Fruit fly (Drosophila melanogaster) whole organism, embryonic: ENCODE measurements around the gene St2.

ENCODE experiments used
- ATbp ChIP-seq: fragments of 200-800 bp; sonication (Bioruptor generic); optimal IDR thresholded peaks from 2 replicates; lab custom pipeline; 2017; ENCODE audit warnings: missing biosample characterization, mild to moderate bottlenecking, missing genetic modification characterization, missing genetic modification reagents
- Ada2b ChIP-seq: fragments of 200-800 bp; sonication (Bioruptor generic); IDR thresholded peaks from 2 replicates; pipeline ENCODE4 v1.3.6; 2022; ENCODE audit warnings: missing biosample characterization, missing genetic modification characterization
- Antp ChIP-seq: fragments of 200-800 bp; sonication (Bioruptor generic); optimal IDR thresholded peaks from 3 replicates; lab custom pipeline; 2016; ENCODE audit warnings: missing biosample characterization, missing genetic modification characterization
- Bgb ChIP-seq: fragments of 200-800 bp; sonication (Bioruptor generic); IDR thresholded peaks from 2 replicates; pipeline ENCODE4 v1.3.6; 2022; ENCODE audit warnings: missing biosample characterization, missing genetic modification characterization; ENCODE audit not compliant: partially characterized antibody
- Bteb2 ChIP-seq: fragments of 200-800 bp; sonication (Bioruptor generic); optimal IDR thresholded peaks from 2 replicates; lab custom pipeline; 2016; ENCODE audit warnings: missing biosample characterization, missing genetic modification characterization
- CG10654 ChIP-seq: fragments of 200-800 bp; sonication (Bioruptor generic); optimal IDR thresholded peaks from 2 replicates; lab custom pipeline; 2016; ENCODE audit warnings: missing biosample characterization, missing genetic modification characterization
- CG11504 ChIP-seq: fragments of 200-800 bp; sonication (Bioruptor generic); optimal IDR thresholded peaks from 3 replicates; lab custom pipeline; 2019; ENCODE audit warnings: missing biosample characterization, mild to moderate bottlenecking, missing genetic modification characterization, moderate library complexity
- CG12659 ChIP-seq: fragments of 200-800 bp; sonication (Bioruptor generic); optimal IDR thresholded peaks from 3 replicates; lab custom pipeline; 2017; ENCODE audit warnings: mild to moderate bottlenecking, missing biosample characterization, missing genetic modification reagents, missing genetic modification characterization
- CG13624 ChIP-seq: fragments of 200-800 bp; sonication (Bioruptor generic); optimal IDR thresholded peaks from 2 replicates; lab custom pipeline; 2016; ENCODE audit warnings: missing biosample characterization, missing genetic modification characterization
- CG15011 ChIP-seq: fragments of 200-800 bp; sonication (Bioruptor generic); optimal IDR thresholded peaks from 3 replicates; lab custom pipeline; 2018; ENCODE audit warnings: missing biosample characterization, mild to moderate bottlenecking, missing genetic modification characterization
- CG1647 ChIP-seq: fragments of 200-800 bp; sonication (Bioruptor generic); optimal IDR thresholded peaks from 3 replicates; lab custom pipeline; 2016; ENCODE audit warnings: missing biosample characterization, missing genetic modification characterization
- CG18011 ChIP-seq: fragments of 200-800 bp; sonication (Bioruptor generic); optimal IDR thresholded peaks from 2 replicates; lab custom pipeline; 2017; ENCODE audit warnings: missing biosample characterization, missing genetic modification characterization, mild to moderate bottlenecking, moderate library complexity, missing genotype
- CG2116 ChIP-seq: fragments of 200-800 bp; sonication (Bioruptor generic); optimal IDR thresholded peaks from 3 replicates; lab custom pipeline; 2018; ENCODE audit warnings: missing biosample characterization, mild to moderate bottlenecking, missing genetic modification characterization
- CG33557 ChIP-seq: fragments of 200-800 bp; sonication (Bioruptor generic); optimal IDR thresholded peaks from 2 replicates; lab custom pipeline; 2019; ENCODE audit warnings: missing biosample characterization, mild to moderate bottlenecking, missing genetic modification characterization, moderate library complexity
- CG34376 ChIP-seq: fragments of 200-800 bp; sonication (Bioruptor generic); optimal IDR thresholded peaks from 2 replicates; lab custom pipeline; 2018; ENCODE audit warnings: missing biosample characterization, mild to moderate bottlenecking, missing genetic modification characterization
- CG3838 ChIP-seq: fragments of 200-800 bp; sonication (Bioruptor generic); optimal IDR thresholded peaks from 3 replicates; lab custom pipeline; 2016; ENCODE audit warnings: missing biosample characterization, missing genetic modification characterization
- CG4360 ChIP-seq: fragments of 200-800 bp; sonication (Bioruptor generic); IDR thresholded peaks from 2 replicates; pipeline ENCODE4 v1.3.6; 2022; ENCODE audit warnings: missing biosample characterization, missing genetic modification characterization
- CG6765 ChIP-seq: fragments of 200-800 bp; sonication (Bioruptor generic); optimal IDR thresholded peaks from 3 replicates; lab custom pipeline; 2017; ENCODE audit warnings: missing biosample characterization, mild to moderate bottlenecking, missing genetic modification characterization
- CG7372 ChIP-seq: fragments of 200-800 bp; sonication (Bioruptor generic); IDR thresholded peaks from 2 replicates; pipeline ENCODE4 v1.3.6; 2022; ENCODE audit warnings: missing biosample characterization, missing genetic modification characterization
- CG7786 ChIP-seq: fragments of 200-800 bp; sonication (Bioruptor generic); optimal IDR thresholded peaks from 2 replicates; lab custom pipeline; 2016; ENCODE audit warnings: missing biosample characterization, missing genetic modification characterization
- CoRest ChIP-seq: fragments of 200-800 bp; sonication (Bioruptor generic); optimal IDR thresholded peaks from 3 replicates; lab custom pipeline; 2018; ENCODE audit warnings: missing biosample characterization, mild to moderate bottlenecking, missing genetic modification characterization, moderate library complexity
- Deaf1 ChIP-seq: fragments of 200-800 bp; optimal IDR thresholded peaks from 3 replicates; lab custom pipeline; 2019; ENCODE audit warnings: missing biosample characterization, mild to moderate bottlenecking, missing genetic modification characterization, moderate library complexity
- HLH4C ChIP-seq: fragments of 200-800 bp; sonication (Bioruptor generic); IDR thresholded peaks from 3 replicates; pipeline ENCODE4 v1.3.6; 2022; ENCODE audit warnings: missing biosample characterization, missing genetic modification characterization; ENCODE audit not compliant: partially characterized antibody
- Hand ChIP-seq: fragments of 200-800 bp; sonication (Bioruptor generic); optimal IDR thresholded peaks from 2 replicates; lab custom pipeline; 2017; ENCODE audit warnings: mild to moderate bottlenecking, missing biosample characterization, missing genetic modification reagents, missing genetic modification characterization
- MBD-R2 ChIP-seq: fragments of 200-800 bp; sonication (Bioruptor generic); IDR thresholded peaks from 2 replicates; pipeline ENCODE4 v1.3.6; 2022; ENCODE audit warnings: missing biosample characterization, missing genetic modification characterization
- MESR4 ChIP-seq: fragments of 200-800 bp; sonication (Bioruptor generic); optimal IDR thresholded peaks from 2 replicates; lab custom pipeline; 2018; ENCODE audit warnings: missing biosample characterization, mild to moderate bottlenecking, missing genetic modification characterization, moderate library complexity
- Meics ChIP-seq: fragments of 200-800 bp; sonication (Bioruptor generic); optimal IDR thresholded peaks from 2 replicates; lab custom pipeline; 2017; ENCODE audit warnings: missing biosample characterization, mild to moderate bottlenecking, missing genetic modification characterization
- Side ChIP-seq: fragments of 200-800 bp; sonication (Bioruptor generic); optimal IDR thresholded peaks from 2 replicates; lab custom pipeline; 2016; ENCODE audit warnings: missing biosample characterization, missing genetic modification characterization
- Taf1 ChIP-seq: fragments of 200-800 bp; sonication (Bioruptor generic); IDR thresholded peaks from 2 replicates; pipeline ENCODE4 v1.3.6; 2022; ENCODE audit warnings: missing biosample characterization, missing genetic modification characterization
- aop ChIP-seq: fragments of 200-800 bp; sonication (Bioruptor generic); IDR thresholded peaks from 2 replicates; pipeline ENCODE4 v1.3.6; 2022; ENCODE audit warnings: missing biosample characterization, missing genetic modification characterization
- chm ChIP-seq: fragments of 200-800 bp; sonication (Bioruptor generic); IDR thresholded peaks from 2 replicates; pipeline ENCODE4 v1.3.6; 2022; ENCODE audit warnings: missing biosample characterization, missing genetic modification characterization
- ci ChIP-seq: fragments of 200-800 bp; sonication (Bioruptor generic); IDR thresholded peaks from 3 replicates; pipeline ENCODE4 v1.3.6; 2022; ENCODE audit warnings: missing biosample characterization, missing genetic modification characterization
- crol ChIP-seq: fragments of 200-800 bp; sonication (Bioruptor generic); IDR thresholded peaks from 2 replicates; pipeline ENCODE4 v1.3.6; 2022; ENCODE audit warnings: missing biosample characterization, missing genetic modification characterization
- dati ChIP-seq: fragments of 200-800 bp; sonication (Bioruptor generic); IDR thresholded peaks from 2 replicates; pipeline ENCODE4 v1.3.6; 2022; ENCODE audit warnings: missing biosample characterization, missing genetic modification characterization
- dm ChIP-seq: fragments of 200-800 bp; sonication (Bioruptor generic); optimal IDR thresholded peaks from 3 replicates; lab custom pipeline; 2016; ENCODE audit warnings: missing biosample characterization, missing genetic modification characterization
- emc ChIP-seq: fragments of 200-800 bp; sonication (Bioruptor generic); optimal IDR thresholded peaks from 2 replicates; lab custom pipeline; 2016; ENCODE audit warnings: missing biosample characterization, missing genetic modification characterization
- ems ChIP-seq: fragments of 200-800 bp; sonication (Bioruptor generic); optimal IDR thresholded peaks from 3 replicates; lab custom pipeline; 2016; ENCODE audit warnings: missing biosample characterization, missing genetic modification characterization
- ewg ChIP-seq: fragments of 200-800 bp; sonication (Bioruptor generic); optimal IDR thresholded peaks from 3 replicates; lab custom pipeline; 2017; ENCODE audit warnings: mild to moderate bottlenecking, missing biosample characterization, missing genetic modification reagents, missing genetic modification characterization
- fd102C ChIP-seq: fragments of 200-800 bp; sonication (Bioruptor generic); optimal IDR thresholded peaks from 2 replicates; lab custom pipeline; 2018; ENCODE audit warnings: missing biosample characterization, mild to moderate bottlenecking, missing genetic modification characterization, moderate library complexity
- fru ChIP-seq: fragments of >200 bp; optimal IDR thresholded peaks from 2 replicates; lab custom pipeline; 2017
- gce ChIP-seq: fragments of 200-800 bp; sonication (Bioruptor generic); IDR thresholded peaks from 3 replicates; pipeline ENCODE4 v1.3.6; 2022; ENCODE audit warnings: missing biosample characterization, missing genetic modification characterization
- h ChIP-seq: fragments of >200 bp; optimal IDR thresholded peaks from 2 replicates; lab custom pipeline; 2017
- kah ChIP-seq: fragments of 200-800 bp; sonication (Bioruptor generic); optimal IDR thresholded peaks from 2 replicates; lab custom pipeline; 2018; ENCODE audit warnings: missing biosample characterization, mild to moderate bottlenecking, missing genetic modification characterization
- otp ChIP-seq: fragments of 200-800 bp; sonication (Bioruptor generic); IDR thresholded peaks from 3 replicates; pipeline ENCODE4, ENCODE4 v1.3.6; 2022; ENCODE audit warnings: missing biosample characterization, missing genetic modification characterization
- p53 ChIP-seq: fragments of 200-800 bp; sonication (Bioruptor generic); optimal IDR thresholded peaks from 2 replicates; lab custom pipeline; 2016; ENCODE audit warnings: missing biosample characterization, missing genetic modification characterization
- pb ChIP-seq: fragments of 200-800 bp; sonication (Bioruptor generic); optimal IDR thresholded peaks from 3 replicates; lab custom pipeline; 2016; ENCODE audit warnings: missing biosample characterization, missing genetic modification characterization
- schlank ChIP-seq: fragments of 200-800 bp; sonication (Bioruptor generic); optimal IDR thresholded peaks from 2 replicates; lab custom pipeline; 2018; ENCODE audit warnings: missing biosample characterization, mild to moderate bottlenecking, missing genetic modification characterization
- sna ChIP-seq: fragments of 200-800 bp; sonication (Bioruptor generic); IDR thresholded peaks from 2 replicates; pipeline ENCODE4 v1.3.6; 2022; ENCODE audit warnings: missing biosample characterization, missing genetic modification characterization; ENCODE audit not compliant: partially characterized antibody
- so ChIP-seq: fragments of 200-800 bp; sonication (Bioruptor generic); IDR thresholded peaks from 3 replicates; pipeline ENCODE4 v1.3.6; 2022; ENCODE audit warnings: missing biosample characterization, missing genetic modification characterization
- tll ChIP-seq, 2 experiments: fragments of 200-800 bp in 1 of 2; fragments of >200 bp in 1 of 2; sonication (Bioruptor generic) in 1 of 2; optimal IDR thresholded peaks; 2 replicates each; lab custom pipeline; 2017 to 2019; ENCODE audit warnings: missing biosample characterization in 2 of 2, missing genetic modification characterization in 2 of 2, mild to moderate bottlenecking in 1 of 2, moderate library complexity in 1 of 2
- tx ChIP-seq: fragments of 200-800 bp; sonication (Bioruptor generic); optimal IDR thresholded peaks from 2 replicates; lab custom pipeline; 2016; ENCODE audit warnings: missing biosample characterization, missing genetic modification characterization
- usp ChIP-seq: fragments of >200 bp; optimal IDR thresholded peaks from 2 replicates; lab custom pipeline; 2017; ENCODE audit warnings: missing biosample characterization, missing genetic modification characterization

Gene St2

dm6 chr3R:9229996-9230601 is 21.5 kb upstream of the St2 start (continued):
- TF ChIP-seq CoRest (no peak), usp (GFP tag; lab: Kevin White, UChicago) (no peak), CG2116 (GFP tag; lab: Kevin White, UChicago) (no peak), aop (GFP tag; lab: Robert Waterston, UW) (no peak), ATbp (GFP tag; lab: Kevin White, UChicago) (peak; percentile 3), MBD-R2 (GFP tag; lab: Robert Waterston, UW) (no peak), pb (GFP tag; lab: Kevin White, UChicago) (no peak), CG10654 (GFP tag; lab: Kevin White, UChicago) (no peak), CG18011 (no peak), CG7372 (no peak), CG13624 (GFP tag; lab: Kevin White, UChicago) (no peak), schlank (tag; lab: Kevin White, UChicago) (no peak), so (no peak), fru (lab: Kevin White, UChicago) (no peak), CG6765 (GFP tag; lab: Kevin White, UChicago) (no peak), Antp (GFP tag; lab: Kevin White, UChicago) (no peak), Taf1 (GFP tag; lab: Robert Waterston, UW) (no peak), CG11504 (tag; lab: Kevin White, UChicago) (peak; percentile 43), ems (GFP tag; lab: Kevin White, UChicago) (no peak), kah (no peak), otp (GFP tag; lab: Robert Waterston, UW) (no peak), gce (GFP tag; lab: Robert Waterston, UW) (no peak), chm (GFP tag; lab: Robert Waterston, UW) (no peak), CG7786 (GFP tag; lab: Kevin White, UChicago) (no peak), CG15011 (GFP tag; lab: Kevin White, UChicago) (no peak), MESR4 (GFP tag; lab: Kevin White, UChicago) (no peak), dm (no peak), crol (GFP tag; lab: Robert Waterston, UW) (no peak), Meics (GFP tag; lab: Kevin White, UChicago) (peak; percentile 14), h (lab: Kevin White, UChicago) (no peak), Deaf1 (tag; lab: Kevin White, UChicago) (no peak), CG34376 (no peak), emc (no peak), ewg (GFP tag; lab: Kevin White, UChicago) (peak; percentile 9), sna (GFP tag; lab: Robert Waterston, UW) (no peak), Bteb2 (GFP tag; lab: Kevin White, UChicago) (no peak), dati (GFP tag; lab: Robert Waterston, UW) (no peak), Hand (GFP tag; lab: Kevin White, UChicago) (no peak), ci (GFP tag; lab: Robert Waterston, UW) (no peak), CG33557 (GFP tag; lab: Kevin White, UChicago) (no peak), CG12659 (no peak), tx (no peak), CG3838 (no peak), tll (GFP tag; optimal IDR thresholded peaks at IDR 0.05; lab: Kevin White, UChicago) (no peak), CG1647 (no peak), Bgb (no peak), Ada2b (0 out of 2 replicates have a peak, but pooled peaks have one; percentile 22), fd102C (GFP tag; lab: Kevin White, UChicago) (no peak), p53 (GFP tag; lab: Kevin White, UChicago) (no peak), CG4360 (GFP tag; lab: Robert Waterston, UW) (no peak), HLH4C (GFP tag; lab: Robert Waterston, UW) (no peak), Side (GFP tag; lab: Kevin White, UChicago) (no peak)
